Fruit fly (Drosophila melanogaster) Kc167 (cell line): ENCODE results near the gene CG9547.

Experiments used
- insv ChIP-seq: fragments of >200 bp; optimal IDR thresholded peaks from 3 replicates; lab custom pipeline; 2018; ENCODE audit warnings: missing external identifiers
- psq ChIP-seq: fragments of >200 bp; optimal IDR thresholded peaks from 2 replicates; lab custom pipeline; 2017; ENCODE audit warnings: missing external identifiers

dm6 chr2L:6467509-6467908 lies 26.8 kb downstream of the CG9547 start, which contains the start of gene HemK1:
- TF ChIP-seq insv (lab: Kevin White, UChicago), result no peak
- TF ChIP-seq psq (lab: Kevin White, UChicago), result no peak
